Fruit fly (Drosophila melanogaster): ENCODE results near the gene Dd.

Gene Dd

dm6 chrX:21367363-21368072, 43.7 kb upstream of the Dd start:
- TF ChIP-seq svp (GFP tag) (peak; percentile 99), CG11294 (GFP tag; IDR thresholded peaks at IDR 0.05) (peak; percentile 96), fd59A (GFP tag; optimal IDR thresholded peaks at IDR 0.05) (peak; percentile 99), OdsH (GFP tag; optimal IDR thresholded peaks at IDR 0.05) (peak; percentile 99), CG6792 (GFP tag; optimal IDR thresholded peaks at IDR 0.05) (peak; percentile 99), Blimp-1 (GFP tag; optimal IDR thresholded peaks at IDR 0.05) (peak; percentile 96), Ets96B (tag; optimal IDR thresholded peaks at IDR 0.05) (peak; percentile 97), esn (GFP tag; optimal IDR thresholded peaks at IDR 0.05) (peak; percentile 99), spab (GFP tag; optimal IDR thresholded peaks at IDR 0.05) (peak; percentile 98), CG7368 (GFP tag; optimal IDR thresholded peaks at IDR 0.05) (peak; percentile 97), CG8632 (GFP tag; optimal IDR thresholded peaks at IDR 0.05) (peak; percentile 99), ss (GFP tag; optimal IDR thresholded peaks at IDR 0.05) (peak; percentile 99), CG34406 (GFP tag; optimal IDR thresholded peaks at IDR 0.05) (peak; percentile 98), CG31627 (GFP tag; optimal IDR thresholded peaks at IDR 0.05) (peak; percentile 98), Gug (GFP tag; IDR thresholded peaks at IDR 0.05) (peak; percentile 97), Lpt (GFP tag; optimal IDR thresholded peaks at IDR 0.05) (peak; percentile 98), eg (GFP tag; IDR thresholded peaks at IDR 0.05) (peak; percentile 97), Hr38 (GFP tag; optimal IDR thresholded peaks at IDR 0.05) (peak; percentile 3), Sox14 (GFP tag; optimal IDR thresholded peaks at IDR 0.05) (peak; percentile 98), vri (GFP tag; optimal IDR thresholded peaks at IDR 0.05) (peak; percentile 97), Met (GFP tag; optimal IDR thresholded peaks at IDR 0.05) (peak; percentile 98), salr (GFP tag; optimal IDR thresholded peaks at IDR 0.05) (peak; percentile 96 to 98), CG6276 (GFP tag; optimal IDR thresholded peaks at IDR 0.05) (peak; percentile 99), CG8319 (GFP tag; optimal IDR thresholded peaks at IDR 0.05) (peak; percentile 97), topi (GFP tag; optimal IDR thresholded peaks at IDR 0.05) (peak; percentile 99), fkh (GFP tag; optimal IDR thresholded peaks at IDR 0.05) (peak; percentile 86), Ets21C (GFP tag; optimal IDR thresholded peaks at IDR 0.05) (peak; percentile 97), acj6 (GFP tag; optimal IDR thresholded peaks at IDR 0.05) (peak; percentile 99), Eip78C (GFP tag) (peak; percentile 100), Eip93F (GFP tag; optimal IDR thresholded peaks at IDR 0.05) (peak; percentile 96), lz (GFP tag; optimal IDR thresholded peaks at IDR 0.05) (peak; percentile 99), dsx (GFP tag; optimal IDR thresholded peaks at IDR 0.05; ENCODE audit: poor library complexity, severe bottlenecking) (peak; percentile 97), net (GFP tag; optimal IDR thresholded peaks at IDR 0.05) (peak; percentile 99), Hr4 (GFP tag; optimal IDR thresholded peaks at IDR 0.05) (peak; percentile 99), fd85E (GFP tag; optimal IDR thresholded peaks at IDR 0.05) (peak; percentile 89), CG32006 (GFP tag; optimal IDR thresholded peaks at IDR 0.05) (peak; percentile 100), Sox15 (GFP tag; optimal IDR thresholded peaks at IDR 0.05) (peak; percentile 97), CG6808 (GFP tag; optimal IDR thresholded peaks at IDR 0.05) (peak; percentile 99), cyc (GFP tag; optimal IDR thresholded peaks at IDR 0.05) (peak; percentile 98), CG11902 (GFP tag; optimal IDR thresholded peaks at IDR 0.05) (peak; percentile 97), CG3919 (GFP tag; optimal IDR thresholded peaks at IDR 0.05) (peak; percentile 98), CG4318 (GFP tag; optimal IDR thresholded peaks at IDR 0.05) (peak; percentile 99), Hr39 (GFP tag; optimal IDR thresholded peaks at IDR 0.05) (peak; percentile 98), CG6163 (GFP tag; IDR thresholded peaks at IDR 0.05) (peak; percentile 97), CG10631 (GFP tag; optimal IDR thresholded peaks at IDR 0.05) (peak; percentile 98), CG3032 (tag; optimal IDR thresholded peaks at IDR 0.05) (peak; percentile 98), CG11762 (GFP tag; optimal IDR thresholded peaks at IDR 0.05; ENCODE audit: insufficient read depth) (peak; percentile 98), CG16779 (tag; optimal IDR thresholded peaks at IDR 0.05) (peak; percentile 98), pdm3 (GFP tag; optimal IDR thresholded peaks at IDR 0.05) (peak; percentile 99), dac (GFP tag; optimal IDR thresholded peaks at IDR 0.05) (peak; percentile 99), achi (GFP tag; optimal IDR thresholded peaks at IDR 0.05) (peak; percentile 98)
